Worm (Caenorhabditis elegans) whole organism, L2 larva: ENCODE measurements around the gene nra-1.

Source experiments
- aly-2 ChIP-seq: fragments of 150-350 bp; optimal IDR thresholded peaks from 2 replicates; lab custom pipeline; 2014; ENCODE audit warnings: missing biosample characterization, missing genetic modification characterization
- dmd-4 ChIP-seq: sonication (generic microtip); optimal IDR thresholded peaks from 2 replicates; lab custom pipeline; 2017; ENCODE audit warnings: missing biosample characterization, missing genetic modification characterization
- lin-13 ChIP-seq: fragments of 150-350 bp; optimal IDR thresholded peaks from 2 replicates; lab custom pipeline; 2014; ENCODE audit warnings: missing biosample characterization, missing genetic modification reagents, missing genetic modification characterization
- nhr-11 ChIP-seq: fragments of 150-350 bp; optimal IDR thresholded peaks from 2 replicates; lab custom pipeline; 2014; ENCODE audit warnings: missing biosample characterization, missing genetic modification characterization
- nhr-21 ChIP-seq: fragments of 150-350 bp; optimal IDR thresholded peaks from 2 replicates; lab custom pipeline; 2014; ENCODE audit warnings: missing biosample characterization, missing genetic modification characterization
- nhr-23 ChIP-seq: fragments of 150-350 bp; optimal IDR thresholded peaks from 2 replicates; lab custom pipeline; 2014; ENCODE audit warnings: missing biosample characterization, missing genetic modification reagents, missing genetic modification characterization
- zag-1 ChIP-seq: fragments of 150-350 bp; optimal IDR thresholded peaks from 2 replicates; lab custom pipeline; 2014; ENCODE audit warnings: missing biosample characterization, missing genetic modification characterization

ce11 chrIV:17265716-17266115, 18.3 kb downstream of the nra-1 start:
- TF ChIP-seq lin-13 (GFP tag; lab: Kevin White, UChicago) = no peak
- TF ChIP-seq zag-1 (tag; lab: Kevin White, UChicago) = no peak
- no peak for TF ChIP-seq nhr-21 (tag; lab: Kevin White, UChicago)
- TF ChIP-seq nhr-11 = no peak
- TF ChIP-seq aly-2 = no peak
- TF ChIP-seq nhr-23 (tag; lab: Kevin White, UChicago) = no peak
- no peak for TF ChIP-seq dmd-4 (tag; lab: Kevin White, UChicago)
